Worm (Caenorhabditis elegans): Measurements from ENCODE around the gene M01H9.4.

ce11 chrIV:4449439-4449838 is 33.3 kb downstream of the M01H9.4 start, which contains the start of gene R08C7.12:
- TF ChIP-seq mdl-1 (tag; optimal IDR thresholded peaks at IDR 0.05) (no peak), unc-55 (GFP tag; optimal IDR thresholded peaks at IDR 0.05) (no peak), blmp-1 (tag; optimal IDR thresholded peaks at IDR 0.05; ENCODE audit: insufficient read depth) (no peak), elt-3 (tag; optimal IDR thresholded peaks at IDR 0.05) (no peak), unc-39 (tag; optimal IDR thresholded peaks at IDR 0.05) (no peak), ama-1 (optimal IDR thresholded peaks at IDR 0.05) (no peak)

Measured in whole organism, L2 larva.